Fruit fly (Drosophila melanogaster): ENCODE data around the gene Spase22-23.

Gene Spase22-23

DNA sequence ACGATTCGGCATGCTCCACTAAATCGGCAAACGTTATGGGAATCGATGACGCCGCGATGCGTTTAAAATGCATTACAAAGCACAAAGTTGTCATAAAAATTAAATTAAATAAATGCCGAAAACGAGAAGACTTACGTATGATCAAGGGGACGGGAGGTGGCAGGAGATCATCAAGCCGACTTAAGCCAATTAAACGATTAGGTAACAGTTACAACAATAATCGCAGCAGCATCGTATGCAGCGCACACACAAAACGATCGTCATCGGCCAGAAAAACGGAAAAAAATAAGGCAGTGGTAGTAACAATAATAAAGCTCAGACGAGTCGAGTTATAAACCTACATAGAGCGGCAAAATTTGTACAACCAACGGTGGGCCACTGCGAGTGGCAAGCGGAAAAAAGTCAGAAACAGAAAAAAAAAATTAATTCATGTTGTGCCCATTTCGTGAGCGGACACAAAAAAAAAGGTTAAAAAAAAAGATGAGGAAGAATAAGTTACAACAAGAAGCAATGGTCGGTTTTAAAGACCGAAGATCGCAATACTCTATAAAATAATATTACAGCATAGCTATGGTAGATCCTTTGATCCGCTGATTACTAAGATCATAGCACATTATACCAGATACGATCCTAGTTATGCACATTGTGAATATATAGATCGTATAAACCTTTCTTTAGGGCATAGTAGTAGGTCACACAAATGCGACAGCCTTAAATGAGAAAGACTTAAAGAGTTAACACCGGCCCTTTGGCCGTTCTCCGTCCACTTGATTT is 23.3 kb downstream of the Spase22-23 start (continued):
- TF ChIP-seq ara (GFP tag; IDR thresholded peaks at IDR 0.05) (0 out of 2 replicates have a peak, but pooled peaks have one; percentile 34), CG7372 (GFP tag; IDR thresholded peaks at IDR 0.05) (peak; percentile 48; the same call in 1 of the 2 replicates), insv (GFP tag; optimal IDR thresholded peaks at IDR 0.05) (no peak), ssp (GFP tag; IDR thresholded peaks at IDR 0.05) (peak; percentile 46), bcd (GFP tag; optimal IDR thresholded peaks at IDR 0.05) (peak; percentile 34), ems (GFP tag; optimal IDR thresholded peaks at IDR 0.05) (peak; percentile 38), Max (GFP tag; optimal IDR thresholded peaks at IDR 0.05) (no peak), tin (GFP tag; optimal IDR thresholded peaks at IDR 0.05) (peak; percentile 29), fd102C (GFP tag; optimal IDR thresholded peaks at IDR 0.05) (no peak), CG4707 (GFP tag; optimal IDR thresholded peaks at IDR 0.05) (peak; percentile 47), Usf (GFP tag; optimal IDR thresholded peaks at IDR 0.05) (no peak), ase (GFP tag; IDR thresholded peaks at IDR 0.05) (peak; percentile 47; the same call in 1 of the 3 replicates), Camta (GFP tag; optimal IDR thresholded peaks at IDR 0.05) (peak; percentile 1), CG9437 (GFP tag; optimal IDR thresholded peaks at IDR 0.05) (peak; percentile 23), CG5180 (GFP tag; optimal IDR thresholded peaks at IDR 0.05) (peak; percentile 31), psq (GFP tag; optimal IDR thresholded peaks at IDR 0.05) (no peak), sisA (GFP tag; IDR thresholded peaks at IDR 0.05) (peak; percentile 32; the same call in 1 of the 2 replicates), Bteb2 (GFP tag; optimal IDR thresholded peaks at IDR 0.05) (no peak), tgo (GFP tag; IDR thresholded peaks at IDR 0.05) (peak; percentile 54; the same call in 2 of the 3 replicates), ttk (GFP tag; IDR thresholded peaks at IDR 0.05) (peak; percentile 74), CG2712 (tag; optimal IDR thresholded peaks at IDR 0.05) (peak; percentile 66), Atf6 (GFP tag; IDR thresholded peaks at IDR 0.05) (no peak), pnt (GFP tag; optimal IDR thresholded peaks at IDR 0.05) (peak; percentile 40), Hr51 (GFP tag; optimal IDR thresholded peaks at IDR 0.05) (peak in 1 of 2 experiments; percentile 78), wdn (GFP tag; IDR thresholded peaks at IDR 0.05) (no peak), ken (GFP tag; IDR thresholded peaks at IDR 0.05) (peak; percentile 68), CG7357 (GFP tag; IDR thresholded peaks at IDR 0.05) (0 out of 3 replicates have a peak, but pooled peaks have one; percentile 36), danr (GFP tag; IDR thresholded peaks at IDR 0.05) (peak; percentile 38), ERR (GFP tag; optimal IDR thresholded peaks at IDR 0.05) (no peak), CG31365 (tag; optimal IDR thresholded peaks at IDR 0.05) (no peak), CG34422 (GFP tag; IDR thresholded peaks at IDR 0.05) (peak; percentile 25; the same call in 1 of the 3 replicates), CG11695 (GFP tag; IDR thresholded peaks at IDR 0.05) (peak; percentile 43; the same call in 1 of the 3 replicates), Abd-B (GFP tag; optimal IDR thresholded peaks at IDR 0.05) (peak; percentile 21), CG13296 (GFP tag; optimal IDR thresholded peaks at IDR 0.05) (peak; percentile 15), z (GFP tag; IDR thresholded peaks at IDR 0.05) (no peak), CG8388 (GFP tag; optimal IDR thresholded peaks at IDR 0.05) (peak; percentile 56), CG12104 (GFP tag; optimal IDR thresholded peaks at IDR 0.05) (peak; percentile 16), CG4820 (GFP tag; optimal IDR thresholded peaks at IDR 0.05) (peak; percentile 25), sob (GFP tag; IDR thresholded peaks at IDR 0.05) (peak; percentile 42; the same call in 1 of the 2 replicates), CG1647 (GFP tag; optimal IDR thresholded peaks at IDR 0.05) (peak; percentile 13), HLH54F (GFP tag; optimal IDR thresholded peaks at IDR 0.05) (no peak), CG15269 (tag; optimal IDR thresholded peaks at IDR 0.05) (peak; percentile 54), eve (GFP tag; optimal IDR thresholded peaks at IDR 0.05) (peak in 1 of 2 experiments; percentile 75), CG5953 (GFP tag; IDR thresholded peaks at IDR 0.05) (peak; percentile 16; the same call in 1 of the 2 replicates), twi (tag; optimal IDR thresholded peaks at IDR 0.05) (no peak), luna (GFP tag; optimal IDR thresholded peaks at IDR 0.05) (no peak), CG9215 (GFP tag; IDR thresholded peaks at IDR 0.05) (no peak), gfzf (GFP tag; optimal IDR thresholded peaks at IDR 0.05) (no peak), ATbp (GFP tag; optimal IDR thresholded peaks at IDR 0.05) (peak; percentile 72), CG9817 (tag; optimal IDR thresholded peaks at IDR 0.05) (peak; percentile 49)
